Worm (Caenorhabditis elegans): ENCODE results near the gene srd-11.

DNA sequence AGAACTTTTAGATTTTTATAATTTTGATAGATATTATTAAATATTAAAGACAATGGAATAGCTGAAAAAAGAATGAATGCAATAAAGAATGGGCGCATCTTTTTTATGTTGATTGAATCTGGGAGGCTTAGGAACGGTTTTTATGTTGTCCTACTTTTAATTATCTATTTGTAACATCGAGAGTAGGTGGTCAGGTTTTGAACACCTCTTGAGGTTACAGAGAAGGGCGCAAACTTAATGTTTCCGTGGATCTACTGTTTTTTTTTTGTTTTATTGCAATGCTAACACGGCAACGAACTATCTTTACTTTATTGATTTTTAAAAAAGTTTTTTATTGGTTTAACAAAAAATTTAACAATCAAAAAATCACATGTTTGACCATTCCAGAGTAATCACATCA, 5.8 kb downstream of the srd-11 start, which contains the start of gene F53F4.7:
- TF ChIP-seq ceh-39 (tag; optimal IDR thresholded peaks at IDR 0.05), result no peak
- TF ChIP-seq unc-39 (tag; optimal IDR thresholded peaks at IDR 0.05), result no peak
- no peak for TF ChIP-seq ces-1 (GFP tag; optimal IDR thresholded peaks at IDR 0.05)
- no peak for TF ChIP-seq nhr-12 (tag; optimal IDR thresholded peaks at IDR 0.05)
